Fruit fly (Drosophila melanogaster): ENCODE measurements around the gene CG43232.
A peak's percentile ranks its signal among the peaks of the same experiment; 100 is the strongest.

Gene CG43232

dm6 chr2L:6950096-6950495 is 18.2 kb downstream of the CG43232 start, which contains the start of the genes Gas41 and SA1 (continued):
- TF ChIP-seq CG2129 (GFP tag; IDR thresholded peaks at IDR 0.05; ENCODE audit: partially characterized antibody): no peak
- no peak for TF ChIP-seq Ada2b (GFP tag; IDR thresholded peaks at IDR 0.05)
- TF ChIP-seq ci (GFP tag; IDR thresholded peaks at IDR 0.05): peak; percentile 88
- no peak for TF ChIP-seq hth (optimal IDR thresholded peaks at IDR 0.05)
- peak; percentile 66 for TF ChIP-seq Ets97D (GFP tag; optimal IDR thresholded peaks at IDR 0.05)
- TF ChIP-seq CG17186 (GFP tag; optimal IDR thresholded peaks at IDR 0.05): peak; percentile 72
- no peak for TF ChIP-seq CkIIα-i1 (GFP tag; IDR thresholded peaks at IDR 0.05)
- TF ChIP-seq CG9876 (GFP tag; optimal IDR thresholded peaks at IDR 0.05): no peak
- TF ChIP-seq caup (GFP tag; optimal IDR thresholded peaks at IDR 0.05; ENCODE audit: severe bottlenecking): peak; percentile 11
- no peak for TF ChIP-seq H2.0 (GFP tag; IDR thresholded peaks at IDR 0.05)
- TF ChIP-seq esg (GFP tag; conservative IDR thresholded peaks at IDR 0.05): peak; percentile 93
- peak; percentile 67 for TF ChIP-seq CG8765 (GFP tag; IDR thresholded peaks at IDR 0.05)
- TF ChIP-seq dpn (GFP tag; optimal IDR thresholded peaks at IDR 0.05): peak in 1 of 2 experiments; percentile 74
- no peak for TF ChIP-seq CG16779 (GFP tag; IDR thresholded peaks at IDR 0.05)
- no peak for TF ChIP-seq Nf-YB (GFP tag; optimal IDR thresholded peaks at IDR 0.05)
- peak; percentile 89 for TF ChIP-seq sens (GFP tag)
- TF ChIP-seq CG10543 (GFP tag; optimal IDR thresholded peaks at IDR 0.05): peak; percentile 62
- no peak for TF ChIP-seq CG7839 (tag; optimal IDR thresholded peaks at IDR 0.05)
- peak; percentile 62; the same call in 1 of the 2 replicates for TF ChIP-seq bbx (GFP tag; IDR thresholded peaks at IDR 0.05; ENCODE audit: partially characterized antibody)
- TF ChIP-seq CG11456 (GFP tag; IDR thresholded peaks at IDR 0.05): no peak
- TF ChIP-seq crp (GFP tag; optimal IDR thresholded peaks at IDR 0.05): peak in 1 of 2 experiments; percentile 3
- TF ChIP-seq Ptx1 (GFP tag; IDR thresholded peaks at IDR 0.05): no peak
- no peak for TF ChIP-seq HLH3B (GFP tag; IDR thresholded peaks at IDR 0.05)
- no peak for TF ChIP-seq D (optimal IDR thresholded peaks at IDR 0.05)
- peak; percentile 38 for TF ChIP-seq D (GFP tag; optimal IDR thresholded peaks at IDR 0.05)
- TF ChIP-seq CG3847 (GFP tag; IDR thresholded peaks at IDR 0.05): no peak
- TF ChIP-seq hkb (optimal IDR thresholded peaks at IDR 0.05): no peak
- no peak for TF ChIP-seq hkb (GFP tag; IDR thresholded peaks at IDR 0.05)
- TF ChIP-seq wdn (GFP tag; IDR thresholded peaks at IDR 0.05): no peak
- peak; percentile 63 for TF ChIP-seq gsb (GFP tag; IDR thresholded peaks at IDR 0.05)
- no peak for TF ChIP-seq cg (GFP tag; optimal IDR thresholded peaks at IDR 0.05)
- TF ChIP-seq Dref (GFP tag; IDR thresholded peaks at IDR 0.05): peak; percentile 76
- TF ChIP-seq jigr1 (GFP tag; IDR thresholded peaks at IDR 0.05): peak; percentile 28; the same call in 1 of the 3 replicates
- peak; percentile 62; the same call in 1 of the 2 replicates for TF ChIP-seq ham (GFP tag; IDR thresholded peaks at IDR 0.05)
- no peak for TF ChIP-seq CG11504 (tag; optimal IDR thresholded peaks at IDR 0.05)
- TF ChIP-seq CG12155 (GFP tag; optimal IDR thresholded peaks at IDR 0.05): peak; percentile 30
- peak; percentile 90 for TF ChIP-seq CG14667 (GFP tag; IDR thresholded peaks at IDR 0.05)
- TF ChIP-seq CG4360 (GFP tag; IDR thresholded peaks at IDR 0.05): 0 out of 2 replicates have a peak, but pooled peaks have one; percentile 35
- peak; percentile 90 for TF ChIP-seq CG13287 (GFP tag; IDR thresholded peaks at IDR 0.05; ENCODE audit: partially characterized antibody)
- no peak for TF ChIP-seq Bteb2 (GFP tag; optimal IDR thresholded peaks at IDR 0.05)
- TF ChIP-seq CG7963 (GFP tag; IDR thresholded peaks at IDR 0.05; ENCODE audit: partially characterized antibody): 0 out of 3 replicates have a peak, but pooled peaks have one; percentile 25
- no peak for TF ChIP-seq Lpt (GFP tag; optimal IDR thresholded peaks at IDR 0.05)
- TF ChIP-seq trh (GFP tag; optimal IDR thresholded peaks at IDR 0.05): no peak
- TF ChIP-seq sim (GFP tag; IDR thresholded peaks at IDR 0.05): no peak
- peak; percentile 65 for TF ChIP-seq scrt (GFP tag; optimal IDR thresholded peaks at IDR 0.05)
- TF ChIP-seq CG17359 (tag; optimal IDR thresholded peaks at IDR 0.05): peak; percentile 93
- TF ChIP-seq CG15479 (GFP tag; optimal IDR thresholded peaks at IDR 0.05): no peak
- TF ChIP-seq gem (tag; optimal IDR thresholded peaks at IDR 0.05): peak; percentile 97
- no peak for TF ChIP-seq Dfd (GFP tag; optimal IDR thresholded peaks at IDR 0.05)
- no peak for TF ChIP-seq her (GFP tag; optimal IDR thresholded peaks at IDR 0.05)
- peak; percentile 41 for TF ChIP-seq pho (GFP tag; optimal IDR thresholded peaks at IDR 0.05)
- TF ChIP-seq CG8359 (GFP tag; optimal IDR thresholded peaks at IDR 0.05; ENCODE audit: borderline replicate concordance): peak; percentile 18
